Fruit fly (Drosophila melanogaster): Measurements from ENCODE around the gene comt.

comt gene

dm6 chrX:13248515-13248914, 10.3 kb upstream of the comt start (continued):
- TF ChIP-seq Mrtf (GFP tag; IDR thresholded peaks at IDR 0.05) (no peak), CG2202 (tag; optimal IDR thresholded peaks at IDR 0.05) (no peak), ttk (GFP tag; IDR thresholded peaks at IDR 0.05) (0 out of 2 replicates have a peak, but pooled peaks have one; percentile 16), crc (GFP tag; optimal IDR thresholded peaks at IDR 0.05) (no peak), Sox100B (GFP tag; optimal IDR thresholded peaks at IDR 0.05) (no peak), jing (GFP tag; optimal IDR thresholded peaks at IDR 0.05) (no peak), sr (GFP tag; IDR thresholded peaks at IDR 0.05) (no peak), ci (GFP tag; IDR thresholded peaks at IDR 0.05) (peak; percentile 45; the same call in 1 of the 3 replicates), CG4730 (GFP tag; IDR thresholded peaks at IDR 0.05) (no peak), Eip74EF (GFP tag; optimal IDR thresholded peaks at IDR 0.05) (no peak), lmd (GFP tag; IDR thresholded peaks at IDR 0.05) (no peak), CG31224 (GFP tag; IDR thresholded peaks at IDR 0.05) (no peak), cato (GFP tag; optimal IDR thresholded peaks at IDR 0.05; ENCODE audit: borderline replicate concordance) (no peak), CG12769 (tag; optimal IDR thresholded peaks at IDR 0.05) (peak; percentile 11), Stat92E (GFP tag; optimal IDR thresholded peaks at IDR 0.05) (no peak), CG7271 (tag; optimal IDR thresholded peaks at IDR 0.05) (no peak), pfk (GFP tag; optimal IDR thresholded peaks at IDR 0.05) (peak; percentile 58), Dbx (GFP tag; IDR thresholded peaks at IDR 0.05) (no peak), CG3065 (GFP tag; optimal IDR thresholded peaks at IDR 0.05) (no peak), CG2199 (GFP tag; IDR thresholded peaks at IDR 0.05) (peak; percentile 31; the same call in 1 of the 3 replicates), Adf1 (GFP tag; IDR thresholded peaks at IDR 0.05) (no peak), CG8290 (GFP tag; optimal IDR thresholded peaks at IDR 0.05) (no peak), CG8290 (tag; optimal IDR thresholded peaks at IDR 0.05) (no peak), zen (tag; optimal IDR thresholded peaks at IDR 0.05) (no peak), CG3163 (GFP tag; optimal IDR thresholded peaks at IDR 0.05) (no peak)

dm6 chrX:13249732-13250395, 9.0 kb upstream of the comt start:
- no peak for TF ChIP-seq Myb (GFP tag; optimal IDR thresholded peaks at IDR 0.05)
- no peak for TF ChIP-seq C15 (GFP tag; IDR thresholded peaks at IDR 0.05)
- TF ChIP-seq CG2120 (GFP tag; optimal IDR thresholded peaks at IDR 0.05): no peak
- TF ChIP-seq Ssrp (tag; optimal IDR thresholded peaks at IDR 0.05): peak; percentile 35
- no peak for TF ChIP-seq lov (optimal IDR thresholded peaks at IDR 0.05)
- TF ChIP-seq lov (GFP tag; IDR thresholded peaks at IDR 0.05): no peak
- TF ChIP-seq HLHmδ (GFP tag; optimal IDR thresholded peaks at IDR 0.05): no peak
- TF ChIP-seq grau (tag; optimal IDR thresholded peaks at IDR 0.05): no peak
- no peak for TF ChIP-seq chn (GFP tag; optimal IDR thresholded peaks at IDR 0.05)
- no peak for TF ChIP-seq CG11695 (GFP tag; IDR thresholded peaks at IDR 0.05)
- TF ChIP-seq Xrp1 (GFP tag; IDR thresholded peaks at IDR 0.05): no peak
- TF ChIP-seq Sry-δ (GFP tag; optimal IDR thresholded peaks at IDR 0.05): no peak
- peak; percentile 3 for TF ChIP-seq CG1602 (GFP tag; optimal IDR thresholded peaks at IDR 0.05)
- no peak for TF ChIP-seq CG7839 (tag; optimal IDR thresholded peaks at IDR 0.05)
- TF ChIP-seq CG17359 (tag; optimal IDR thresholded peaks at IDR 0.05): no peak
- no peak for TF ChIP-seq Hr39 (optimal IDR thresholded peaks at IDR 0.05)
- no peak for TF ChIP-seq D (optimal IDR thresholded peaks at IDR 0.05)
- no peak for TF ChIP-seq D (GFP tag; optimal IDR thresholded peaks at IDR 0.05)
- no peak for TF ChIP-seq Lim3 (GFP tag; IDR thresholded peaks at IDR 0.05)
- no peak for TF ChIP-seq Gsc (GFP tag; IDR thresholded peaks at IDR 0.05)
- TF ChIP-seq pros (GFP tag; optimal IDR thresholded peaks at IDR 0.05): no peak
- TF ChIP-seq ERR (GFP tag; optimal IDR thresholded peaks at IDR 0.05): no peak
- no peak for TF ChIP-seq Ets65A (GFP tag)
- TF ChIP-seq Xbp1 (GFP tag; optimal IDR thresholded peaks at IDR 0.05): no peak
- no peak for TF ChIP-seq CG7963 (GFP tag; IDR thresholded peaks at IDR 0.05; ENCODE audit: partially characterized antibody)
- TF ChIP-seq pfk (GFP tag; optimal IDR thresholded peaks at IDR 0.05): no peak
- no peak for TF ChIP-seq CG5180 (GFP tag; optimal IDR thresholded peaks at IDR 0.05)
- no peak for TF ChIP-seq ham (GFP tag; IDR thresholded peaks at IDR 0.05)
- TF ChIP-seq ranshi (GFP tag; IDR thresholded peaks at IDR 0.05): no peak
